Fruit fly (Drosophila melanogaster) S2 (cell line): ENCODE results near the gene CG18249.

ENCODE experiments used
- CG8478 ChIP-seq: fragments of >200 bp; optimal IDR thresholded peaks from 2 replicates; lab custom pipeline; 2018
- CTCF ChIP-seq, 2 experiments: fragments of >200 bp; optimal IDR thresholded peaks; 2 replicates each; lab custom pipeline; 2018

dm6 chr3R:8208378-8209021 lies 11.4 kb upstream of the CG18249 start:
- TF ChIP-seq CTCF (optimal IDR thresholded peaks at IDR 0.05; lab: Kevin White, UChicago), result no peak
- TF ChIP-seq CG8478 (lab: Kevin White, UChicago), result no peak
